Fruit fly (Drosophila melanogaster) whole organism, embryonic: ENCODE results near the gene Pde11.

Experiments used
- Antp ChIP-seq: fragments of 200-800 bp; sonication (Bioruptor generic); optimal IDR thresholded peaks from 3 replicates; lab custom pipeline; 2016; ENCODE audit warnings: missing biosample characterization, missing genetic modification characterization
- B-H2 ChIP-seq: fragments of 200-800 bp; sonication (Bioruptor generic); optimal IDR thresholded peaks from 2 replicates; lab custom pipeline; 2018; ENCODE audit warnings: missing biosample characterization, mild to moderate bottlenecking, missing genetic modification characterization
- CG11085 ChIP-seq: fragments of 200-800 bp; sonication (Bioruptor generic); IDR thresholded peaks from 2 replicates; pipeline ENCODE4 v1.3.6; 2022; ENCODE audit warnings: missing biosample characterization, missing genetic modification characterization
- CG14014 ChIP-seq: fragments of 200-800 bp; sonication (Bioruptor generic); IDR thresholded peaks from 2 replicates; pipeline ENCODE4 v1.3.6; 2022; ENCODE audit warnings: missing biosample characterization, missing genetic modification characterization
- CG14441 ChIP-seq: fragments of 200-800 bp; sonication (Bioruptor generic); IDR thresholded peaks from 2 replicates; pipeline ENCODE4 v1.3.6; 2022; ENCODE audit warnings: missing biosample characterization, missing genetic modification characterization
- CG15011 ChIP-seq: fragments of 200-800 bp; sonication (Bioruptor generic); optimal IDR thresholded peaks from 3 replicates; lab custom pipeline; 2018; ENCODE audit warnings: missing biosample characterization, mild to moderate bottlenecking, missing genetic modification characterization
- CG16815 ChIP-seq: fragments of 200-800 bp; sonication (Bioruptor generic); optimal IDR thresholded peaks from 3 replicates; lab custom pipeline; 2017; ENCODE audit warnings: missing biosample characterization, mild to moderate bottlenecking, missing genetic modification characterization
- CG17568 ChIP-seq: fragments of 200-800 bp; sonication (Bioruptor generic); optimal IDR thresholded peaks from 2 replicates; lab custom pipeline; 2018; ENCODE audit warnings: missing biosample characterization, mild to moderate bottlenecking, missing genetic modification characterization, moderate library complexity
- CG18764 ChIP-seq: fragments of 200-800 bp; sonication (Bioruptor generic); optimal IDR thresholded peaks from 3 replicates; lab custom pipeline; 2016; ENCODE audit warnings: missing biosample characterization, missing genetic modification characterization
- CG2120 ChIP-seq: fragments of 200-800 bp; sonication (Bioruptor generic); optimal IDR thresholded peaks from 3 replicates; lab custom pipeline; 2016; ENCODE audit warnings: missing biosample characterization, missing genetic modification characterization
- CG30403 ChIP-seq: fragments of 200-800 bp; sonication (Bioruptor generic); optimal IDR thresholded peaks from 3 replicates; lab custom pipeline; 2016; ENCODE audit warnings: missing biosample characterization, missing genetic modification characterization
- CG3281 ChIP-seq: fragments of 200-800 bp; sonication (Bioruptor generic); optimal IDR thresholded peaks from 3 replicates; lab custom pipeline; 2017; ENCODE audit warnings: missing biosample characterization, mild to moderate bottlenecking, missing genetic modification characterization
- CG4730 ChIP-seq: fragments of 200-800 bp; sonication (Bioruptor generic); IDR thresholded peaks from 2 replicates; pipeline ENCODE4 v1.3.6; 2022; ENCODE audit warnings: missing biosample characterization, missing genetic modification characterization
- CG7372 ChIP-seq: fragments of 200-800 bp; sonication (Bioruptor generic); IDR thresholded peaks from 2 replicates; pipeline ENCODE4 v1.3.6; 2022; ENCODE audit warnings: missing biosample characterization, missing genetic modification characterization
- CG8765 ChIP-seq: fragments of 200-800 bp; sonication (Bioruptor generic); IDR thresholded peaks from 2 replicates; pipeline ENCODE4 v1.3.6; 2022; ENCODE audit warnings: missing biosample characterization, missing genetic modification characterization
- Dek ChIP-seq: fragments of 200-800 bp; sonication (Bioruptor generic); optimal IDR thresholded peaks from 3 replicates; lab custom pipeline; 2019; ENCODE audit warnings: missing biosample characterization, mild to moderate bottlenecking, missing genetic modification characterization, moderate library complexity
- Dll ChIP-seq: fragments of 200-800 bp; sonication (Bioruptor generic); IDR thresholded peaks from 4 replicates; pipeline ENCODE4 v1.3.6; 2022; ENCODE audit warnings: missing biosample characterization, missing genetic modification characterization; ENCODE audit not compliant: partially characterized antibody
- HmgZ ChIP-seq: fragments of 200-800 bp; sonication (Bioruptor generic); optimal IDR thresholded peaks from 2 replicates; lab custom pipeline; 2018; ENCODE audit warnings: missing biosample characterization, mild to moderate bottlenecking, missing genetic modification characterization
- Hmr ChIP-seq: fragments of 200-800 bp; sonication (Bioruptor generic); optimal IDR thresholded peaks from 3 replicates; lab custom pipeline; 2017; ENCODE audit warnings: mild to moderate bottlenecking, missing biosample characterization, missing genetic modification reagents, missing genetic modification characterization
- Hmx ChIP-seq: fragments of 200-800 bp; sonication (Bioruptor generic); optimal IDR thresholded peaks from 2 replicates; lab custom pipeline; 2016; ENCODE audit warnings: missing biosample characterization, missing genetic modification characterization
- Lim3 ChIP-seq: fragments of 200-800 bp; sonication (Bioruptor generic); IDR thresholded peaks from 2 replicates; pipeline ENCODE4 v1.3.6; 2022; ENCODE audit warnings: missing biosample characterization, missing genetic modification characterization
- Max ChIP-seq: fragments of 200-800 bp; sonication (Bioruptor generic); optimal IDR thresholded peaks from 2 replicates; lab custom pipeline; 2016; ENCODE audit warnings: missing biosample characterization, mild to moderate bottlenecking, missing genetic modification characterization
- PHDP ChIP-seq: fragments of 200-800 bp; sonication (Bioruptor generic); optimal IDR thresholded peaks from 3 replicates; lab custom pipeline; 2018; ENCODE audit warnings: missing biosample characterization, mild to moderate bottlenecking, missing genetic modification characterization, moderate library complexity
- YL-1 ChIP-seq: fragments of 200-800 bp; sonication (Bioruptor generic); optimal IDR thresholded peaks from 3 replicates; lab custom pipeline; 2017; ENCODE audit warnings: missing biosample characterization, mild to moderate bottlenecking, missing genetic modification characterization
- ap ChIP-seq: fragments of 200-800 bp; sonication (Bioruptor generic); IDR thresholded peaks from 2 replicates; pipeline ENCODE4 v1.3.6; 2022; ENCODE audit warnings: missing biosample characterization, missing genetic modification characterization
- chinmo ChIP-seq: fragments of 200-800 bp; sonication (Bioruptor generic); IDR thresholded peaks from 4 replicates; pipeline ENCODE4 v1.3.6; 2022; ENCODE audit warnings: missing biosample characterization, missing genetic modification characterization; ENCODE audit not compliant: partially characterized antibody
- crc ChIP-seq: fragments of 200-800 bp; sonication (Bioruptor generic); optimal IDR thresholded peaks from 2 replicates; lab custom pipeline; 2016; ENCODE audit warnings: missing biosample characterization, missing genetic modification characterization
- cwo ChIP-seq: fragments of 200-800 bp; sonication (Bioruptor generic); optimal IDR thresholded peaks from 3 replicates; lab custom pipeline; 2017; ENCODE audit warnings: missing biosample characterization, missing genetic modification characterization, mild to moderate bottlenecking, moderate library complexity, missing genetic modification reagents
- ems ChIP-seq: fragments of 200-800 bp; sonication (Bioruptor generic); optimal IDR thresholded peaks from 3 replicates; lab custom pipeline; 2016; ENCODE audit warnings: missing biosample characterization, missing genetic modification characterization
- en ChIP-seq: fragments of 200-800 bp; sonication (Bioruptor generic); optimal IDR thresholded peaks from 2 replicates; lab custom pipeline; 2016; ENCODE audit warnings: missing biosample characterization, missing genetic modification characterization
- eve ChIP-seq, 2 experiments: fragments of >200 bp; optimal IDR thresholded peaks; 2 replicates each; lab custom pipeline; 2017; ENCODE audit warnings: missing biosample characterization in 2 of 2, missing genetic modification characterization in 2 of 2
- grn ChIP-seq: fragments of 200-800 bp; sonication (Bioruptor generic); optimal IDR thresholded peaks from 3 replicates; lab custom pipeline; 2017; ENCODE audit warnings: missing biosample characterization, missing genetic modification characterization
- knrl ChIP-seq: fragments of 200-800 bp; sonication (Bioruptor generic); IDR thresholded peaks from 3 replicates; pipeline ENCODE4 v1.3.6; 2022; ENCODE audit warnings: missing biosample characterization, missing genetic modification characterization; ENCODE audit not compliant: partially characterized antibody
- lbe ChIP-seq: fragments of 200-800 bp; sonication (Bioruptor generic); optimal IDR thresholded peaks from 2 replicates; lab custom pipeline; 2016; ENCODE audit warnings: missing biosample characterization, mild to moderate bottlenecking, missing genetic modification characterization
- luna ChIP-seq: fragments of 200-800 bp; sonication (Bioruptor generic); optimal IDR thresholded peaks from 2 replicates; lab custom pipeline; 2016; ENCODE audit warnings: missing biosample characterization, missing genetic modification characterization
- nau ChIP-seq: fragments of 200-800 bp; sonication (Bioruptor generic); optimal IDR thresholded peaks from 3 replicates; lab custom pipeline; 2017; ENCODE audit warnings: missing biosample characterization, mild to moderate bottlenecking, missing genetic modification characterization, missing genetic modification reagents
- nerfin-1 ChIP-seq: fragments of 200-800 bp; sonication (Bioruptor generic); optimal IDR thresholded peaks from 3 replicates; lab custom pipeline; 2019; ENCODE audit warnings: missing biosample characterization, mild to moderate bottlenecking, missing genetic modification characterization, moderate library complexity
- nmo ChIP-seq: fragments of 200-800 bp; sonication (Bioruptor generic); optimal IDR thresholded peaks from 2 replicates; lab custom pipeline; 2018; ENCODE audit warnings: missing biosample characterization, mild to moderate bottlenecking, missing genetic modification characterization, moderate library complexity
- oc ChIP-seq: fragments of 200-800 bp; sonication (Bioruptor generic); optimal IDR thresholded peaks from 2 replicates; lab custom pipeline; 2018; ENCODE audit warnings: missing biosample characterization, mild to moderate bottlenecking, missing genetic modification characterization, moderate library complexity
- pita ChIP-seq: fragments of 200-800 bp; sonication (Bioruptor generic); optimal IDR thresholded peaks from 2 replicates; lab custom pipeline; 2017; ENCODE audit warnings: missing biosample characterization, mild to moderate bottlenecking, missing genetic modification characterization
- prd ChIP-seq, 3 experiments: fragments of >200 bp in 2 of 3; fragments of 200-800 bp in 1 of 3; sonication (Bioruptor generic) in 1 of 3; optimal IDR thresholded peaks in 2 of 3; IDR thresholded peaks in 1 of 3; 2 replicates in 2 of 3; 3 replicates in 1 of 3; pipeline versions ENCODE4 v1.3.6 to Lab custom; 2017 to 2022; ENCODE audit warnings: missing biosample characterization in 1 of 3, missing genetic modification characterization in 1 of 3
- pzg ChIP-seq: fragments of 200-800 bp; sonication (Bioruptor generic); optimal IDR thresholded peaks from 3 replicates; lab custom pipeline; 2018; ENCODE audit warnings: missing biosample characterization, mild to moderate bottlenecking, missing genetic modification characterization, moderate library complexity
- sd ChIP-seq: fragments of 200-800 bp; sonication (Bioruptor generic); optimal IDR thresholded peaks from 3 replicates; lab custom pipeline; 2018; ENCODE audit warnings: missing biosample characterization, mild to moderate bottlenecking, missing genetic modification characterization, moderate library complexity
- sima ChIP-seq: fragments of 200-800 bp; sonication (Bioruptor generic); optimal IDR thresholded peaks from 2 replicates; lab custom pipeline; 2016; ENCODE audit warnings: missing biosample characterization, missing genetic modification characterization
- slbo ChIP-seq: fragments of 200-800 bp; sonication (Bioruptor generic); IDR thresholded peaks from 2 replicates; pipeline ENCODE4 v1.3.6; 2022; ENCODE audit warnings: missing biosample characterization, missing genetic modification characterization
- tx ChIP-seq: fragments of 200-800 bp; sonication (Bioruptor generic); optimal IDR thresholded peaks from 2 replicates; lab custom pipeline; 2016; ENCODE audit warnings: missing biosample characterization, missing genetic modification characterization
- wek ChIP-seq: fragments of 200-800 bp; sonication (Bioruptor generic); optimal IDR thresholded peaks from 3 replicates; lab custom pipeline; 2018; ENCODE audit warnings: missing biosample characterization, mild to moderate bottlenecking, missing genetic modification characterization, moderate library complexity
- zfh1 ChIP-seq: fragments of 200-800 bp; sonication (Bioruptor generic); IDR thresholded peaks from 3 replicates; pipeline ENCODE4 v1.3.6; 2022; ENCODE audit warnings: missing biosample characterization, missing genetic modification characterization

Pde11 gene

dm6 chr2L:18561018-18561417, 29.1 kb downstream of the Pde11 start (continued):
- TF ChIP-seq HmgZ (tag; lab: Kevin White, UChicago) (peak; percentile 17), Antp (GFP tag; lab: Kevin White, UChicago) (no peak)

DNA sequence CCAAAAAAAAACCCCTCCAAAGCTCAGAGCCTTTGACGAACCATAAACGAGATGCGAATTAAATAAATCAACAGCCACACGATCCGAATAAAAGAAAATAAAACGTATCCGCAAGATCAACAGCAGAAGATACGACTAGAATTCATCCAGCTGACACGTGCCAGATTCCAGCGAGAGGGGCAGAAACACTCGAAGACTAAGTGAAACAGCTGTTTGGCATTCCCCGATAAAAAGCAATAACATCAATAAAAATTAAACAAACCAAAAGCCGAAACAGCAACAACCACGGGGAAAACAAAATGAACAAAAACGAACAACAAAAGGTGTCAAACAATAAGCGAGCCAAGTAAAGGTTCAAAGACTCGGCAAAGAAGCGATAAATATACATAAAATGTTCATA, 31.1 kb downstream of the Pde11 start:
- peak; percentile 1 for TF ChIP-seq nau
- TF ChIP-seq Hmr (GFP tag; lab: Kevin White, UChicago), result peak; percentile 6
- TF ChIP-seq crc (GFP tag; lab: Kevin White, UChicago), result no peak
- no peak for TF ChIP-seq YL-1 (GFP tag; lab: Kevin White, UChicago)
- TF ChIP-seq slbo, result 0 out of 2 replicates have a peak, but pooled peaks have one; percentile 21
- no peak for TF ChIP-seq nmo (GFP tag; lab: Kevin White, UChicago)
- peak; percentile 11; the same call in 1 of the 2 replicates for TF ChIP-seq CG14014 (GFP tag; lab: Robert Waterston, UW)
- TF ChIP-seq ems (GFP tag; lab: Kevin White, UChicago), result no peak
- no peak for TF ChIP-seq PHDP (tag; lab: Kevin White, UChicago)
- no peak for TF ChIP-seq knrl (GFP tag; lab: Robert Waterston, UW)
- TF ChIP-seq prd (optimal IDR thresholded peaks at IDR 0.05; lab: Kevin White, UChicago), result no peak
- no peak for TF ChIP-seq prd (GFP tag; IDR thresholded peaks at IDR 0.05; lab: Robert Waterston, UW)
- TF ChIP-seq CG30403 (GFP tag; lab: Kevin White, UChicago), result no peak
- no peak for TF ChIP-seq en (GFP tag; lab: Kevin White, UChicago)
- peak; percentile 74 for TF ChIP-seq sd (tag; lab: Kevin White, UChicago)
- TF ChIP-seq Lim3, result no peak
- no peak for TF ChIP-seq CG18764
- TF ChIP-seq Dll (GFP tag; lab: Robert Waterston, UW), result no peak
- no peak for TF ChIP-seq Hmx (GFP tag; lab: Kevin White, UChicago)
- peak; percentile 12 for TF ChIP-seq lbe (GFP tag; lab: Kevin White, UChicago)
- TF ChIP-seq cwo (GFP tag; lab: Kevin White, UChicago), result peak; percentile 53
- TF ChIP-seq CG2120 (GFP tag; lab: Kevin White, UChicago), result peak; percentile 11
- no peak for TF ChIP-seq CG7372
- peak; percentile 1 for TF ChIP-seq CG3281 (GFP tag; lab: Kevin White, UChicago)
- TF ChIP-seq oc (tag; lab: Kevin White, UChicago), result no peak
- TF ChIP-seq eve (GFP tag; optimal IDR thresholded peaks at IDR 0.05; lab: Kevin White, UChicago), result no peak
- no peak for TF ChIP-seq B-H2
- TF ChIP-seq CG4730 (GFP tag; lab: Robert Waterston, UW), result no peak
- 0 out of 4 replicates have a peak, but pooled peaks have one; percentile 10 for TF ChIP-seq chinmo
- no peak for TF ChIP-seq Antp (GFP tag; lab: Kevin White, UChicago)
- no peak for TF ChIP-seq ap (GFP tag; lab: Robert Waterston, UW)
- TF ChIP-seq CG17568 (GFP tag; lab: Kevin White, UChicago), result no peak
- TF ChIP-seq luna, result no peak
- no peak for TF ChIP-seq wek (GFP tag; lab: Kevin White, UChicago)
- no peak for TF ChIP-seq sima (GFP tag; lab: Kevin White, UChicago)
- TF ChIP-seq, all 482 proteins: peak for 10

dm6 chr2L:18557965-18558537, 32.1 kb downstream of the Pde11 start:
- TF ChIP-seq pzg (GFP tag; lab: Kevin White, UChicago), result no peak
- TF ChIP-seq Max (GFP tag; lab: Kevin White, UChicago), result peak; percentile 53
- TF ChIP-seq CG15011 (GFP tag; lab: Kevin White, UChicago), result peak; percentile 39
- no peak for TF ChIP-seq pita (GFP tag; lab: Kevin White, UChicago)
- peak; percentile 70 for TF ChIP-seq Dek (tag; lab: Kevin White, UChicago)
- peak; percentile 33 for TF ChIP-seq nerfin-1 (tag; lab: Kevin White, UChicago)
- TF ChIP-seq zfh1 (GFP tag; lab: Robert Waterston, UW), result peak; percentile 65; the same call in 1 of the 3 replicates
- TF ChIP-seq CG11085 (GFP tag; lab: Robert Waterston, UW), result 0 out of 2 replicates have a peak, but pooled peaks have one; percentile 35
- TF ChIP-seq CG8765 (GFP tag; lab: Robert Waterston, UW), result no peak
- TF ChIP-seq tx (GFP tag; lab: Kevin White, UChicago), result peak; percentile 31
- peak; percentile 76; the same call in 1 of the 2 replicates for TF ChIP-seq CG14441 (GFP tag; lab: Robert Waterston, UW)
- TF ChIP-seq CG16815 (GFP tag; lab: Kevin White, UChicago), result peak; percentile 22
- no peak for TF ChIP-seq grn
